Fruit fly (Drosophila melanogaster) Kc167 (cell line): ENCODE measurements around the gene CG15356.

Experiments
- insv ChIP-seq: fragments of >200 bp; optimal IDR thresholded peaks from 3 replicates; lab custom pipeline; 2018; ENCODE audit warnings: missing external identifiers
- psq ChIP-seq: fragments of >200 bp; optimal IDR thresholded peaks from 2 replicates; lab custom pipeline; 2017; ENCODE audit warnings: missing external identifiers

dm6 chr2L:2008114-2008513 lies 27.6 kb upstream of the CG15356 start, which contains the start of gene Nplp4:
- TF ChIP-seq psq (lab: Kevin White, UChicago) (no peak), insv (no peak)
